Worm (Caenorhabditis elegans) whole organism, L3 larva: ENCODE measurements around the gene F36H9.1.
A peak's percentile ranks its signal among the peaks of the same experiment; 100 is the strongest.
"Not testable (repeated sequence)": the region's sequence is repeated elsewhere in the genome, so short reads cannot be mapped to it uniquely, and the experiment has no call there.

ENCODE experiments used
- R02D3.7 ChIP-seq: fragments of 150-350 bp; optimal IDR thresholded peaks from 2 replicates; lab custom pipeline; 2014; ENCODE audit warnings: missing biosample characterization, missing genetic modification characterization
- ZK546.5 ChIP-seq: sonication (generic microtip); optimal IDR thresholded peaks from 2 replicates; lab custom pipeline; 2017; ENCODE audit warnings: missing biosample characterization, missing genetic modification characterization
- ama-1 ChIP-seq: fragments of 150-350 bp; optimal IDR thresholded peaks from 2 replicates; lab custom pipeline; 2018
- ceh-28 ChIP-seq: fragments of 150-350 bp; optimal IDR thresholded peaks from 2 replicates; lab custom pipeline; 2014; ENCODE audit warnings: missing biosample characterization, missing genetic modification reagents, missing genetic modification characterization
- ceh-9 ChIP-seq: sonication (generic microtip); optimal IDR thresholded peaks from 2 replicates; lab custom pipeline; 2018; ENCODE audit warnings: missing biosample characterization, missing genetic modification characterization
- daf-12 ChIP-seq: fragments of 150-350 bp; optimal IDR thresholded peaks from 2 replicates; lab custom pipeline; 2014; ENCODE audit warnings: missing biosample characterization, missing genetic modification reagents, missing genetic modification characterization
- egl-5 ChIP-seq: fragments of 150-350 bp; optimal IDR thresholded peaks from 2 replicates; lab custom pipeline; 2017; ENCODE audit warnings: missing biosample characterization, missing genetic modification reagents, missing genetic modification characterization, inconsistent platforms
- elt-2 ChIP-seq: sonication (generic microtip); optimal IDR thresholded peaks from 2 replicates; lab custom pipeline; 2016; ENCODE audit warnings: missing genetic modification reagents, mild to moderate bottlenecking, missing genetic modification characterization, missing compliant biosample characterization
- fkh-10 ChIP-seq: sonication (generic microtip); optimal IDR thresholded peaks from 2 replicates; lab custom pipeline; 2017; ENCODE audit warnings: missing biosample characterization, missing genetic modification reagents, missing genetic modification characterization
- fkh-2 ChIP-seq: fragments of 150-350 bp; optimal IDR thresholded peaks from 2 replicates; lab custom pipeline; 2014; ENCODE audit warnings: missing biosample characterization, missing genetic modification reagents, missing genetic modification characterization
- fos-1 ChIP-seq: fragments of 150-350 bp; optimal IDR thresholded peaks from 2 replicates; lab custom pipeline; 2014; ENCODE audit warnings: missing biosample characterization, missing genetic modification characterization
- hmg-11 ChIP-seq: sonication (generic microtip); optimal IDR thresholded peaks from 2 replicates; lab custom pipeline; 2016; ENCODE audit warnings: missing genetic modification characterization, missing compliant biosample characterization
- jun-1 ChIP-seq: fragments of 150-350 bp; optimal IDR thresholded peaks from 2 replicates; lab custom pipeline; 2014; ENCODE audit warnings: missing biosample characterization, missing genetic modification reagents, missing genetic modification characterization
- lin-39 ChIP-seq: fragments of 150-350 bp; optimal IDR thresholded peaks from 2 replicates; lab custom pipeline; 2018; ENCODE audit warnings: missing biosample characterization, missing genetic modification reagents, missing genetic modification characterization
- lsy-12 ChIP-seq: sonication (generic microtip); optimal IDR thresholded peaks from 2 replicates; lab custom pipeline; 2016; ENCODE audit warnings: mild to moderate bottlenecking, missing genetic modification characterization, missing compliant biosample characterization
- mml-1 ChIP-seq: fragments of 150-350 bp; sonication (generic microtip); optimal IDR thresholded peaks from 3 replicates; lab custom pipeline; 2014; ENCODE audit warnings: missing biosample characterization, missing genetic modification characterization
- nfya-1 ChIP-seq: sonication (generic microtip); optimal IDR thresholded peaks from 2 replicates; lab custom pipeline; 2017; ENCODE audit warnings: missing genetic modification characterization, mild to moderate bottlenecking, missing compliant biosample characterization, antibody characterized with exemption, moderate library complexity; ENCODE audit not compliant: insufficient read depth
- nhr-12 ChIP-seq: fragments of 150-350 bp; optimal IDR thresholded peaks from 2 replicates; lab custom pipeline; 2014; ENCODE audit warnings: missing biosample characterization, missing genetic modification characterization
- nhr-237 ChIP-seq: fragments of 150-350 bp; optimal IDR thresholded peaks from 2 replicates; lab custom pipeline; 2014; ENCODE audit warnings: missing biosample characterization, missing genetic modification characterization
- nhr-25 ChIP-seq: sonication (generic microtip); optimal IDR thresholded peaks from 2 replicates; lab custom pipeline; 2017; ENCODE audit warnings: missing biosample characterization, missing genetic modification characterization
- nhr-28 ChIP-seq: fragments of 150-350 bp; optimal IDR thresholded peaks from 2 replicates; lab custom pipeline; 2014; ENCODE audit warnings: missing biosample characterization, missing genetic modification characterization
- nhr-76 ChIP-seq: fragments of 150-350 bp; sonication (generic microtip); optimal IDR thresholded peaks from 5 replicates; lab custom pipeline; 2014; ENCODE audit warnings: missing biosample characterization, missing genetic modification characterization
- nhr-77 ChIP-seq: fragments of 150-350 bp; optimal IDR thresholded peaks from 2 replicates; lab custom pipeline; 2014; ENCODE audit warnings: missing biosample characterization, missing genetic modification characterization
- pha-4 ChIP-seq: fragments of 150-350 bp; optimal IDR thresholded peaks from 2 replicates; lab custom pipeline; 2014; ENCODE audit warnings: missing biosample characterization, missing genetic modification reagents, missing genetic modification characterization
- sea-2 ChIP-seq: fragments of 150-350 bp; sonication (generic microtip); optimal IDR thresholded peaks from 4 replicates; lab custom pipeline; 2014; ENCODE audit warnings: missing biosample characterization, missing genetic modification reagents, missing genetic modification characterization
- skn-1 ChIP-seq: fragments of 150-350 bp; optimal IDR thresholded peaks from 2 replicates; lab custom pipeline; 2014; ENCODE audit warnings: missing biosample characterization, missing genetic modification characterization
- snpc-4 ChIP-seq: fragments of 150-350 bp; optimal IDR thresholded peaks from 2 replicates; lab custom pipeline; 2014; ENCODE audit warnings: missing biosample characterization, missing genetic modification characterization
- tbx-2 ChIP-seq: sonication (generic microtip); optimal IDR thresholded peaks from 2 replicates; lab custom pipeline; 2016; ENCODE audit warnings: mild to moderate bottlenecking, missing genetic modification characterization, missing compliant biosample characterization
- unc-39 ChIP-seq: sonication (generic microtip); optimal IDR thresholded peaks from 4 replicates; lab custom pipeline; 2017; ENCODE audit warnings: missing biosample characterization, missing genetic modification characterization
- unc-62 ChIP-seq: fragments of 150-350 bp; sonication (generic microtip); optimal IDR thresholded peaks from 4 replicates; lab custom pipeline; 2014; ENCODE audit warnings: missing biosample characterization, missing genetic modification reagents, missing genetic modification characterization
- ztf-4 ChIP-seq: fragments of 150-350 bp; optimal IDR thresholded peaks from 2 replicates; lab custom pipeline; 2014; ENCODE audit warnings: missing biosample characterization, missing genetic modification characterization

The F36H9.1 gene

DNA sequence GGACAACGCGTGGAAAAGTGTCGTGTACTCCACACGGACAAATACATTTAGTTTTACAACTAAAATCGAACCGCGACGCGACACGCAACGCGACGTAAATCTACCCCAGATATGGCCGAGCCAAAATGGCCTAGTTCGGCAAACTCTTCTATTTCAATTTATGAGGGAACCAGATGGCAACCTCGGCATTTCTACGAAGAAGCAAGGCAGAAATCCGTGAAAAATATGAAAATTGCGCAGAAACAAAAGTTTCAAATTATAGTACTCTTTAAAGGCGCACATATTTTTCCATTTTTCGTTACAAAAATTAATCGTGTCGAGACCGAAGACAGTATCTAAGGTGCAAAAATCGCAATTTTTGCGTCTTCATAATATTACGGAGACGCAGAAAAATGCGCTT is 20.5 kb downstream of the F36H9.1 start, which contains the start of gene Y46H3A.5:
Gene Y46H3A.5, minus strand, starts transcription at position 101 of the 400 bp plus-strand sequence.
- not testable (repeated sequence) for TF ChIP-seq nhr-12 (tag; lab: Kevin White, UChicago); unc-39 (tag; lab: Kevin White, UChicago); daf-12

ce11 chrV:1820016-1820415 is 25.7 kb downstream of the F36H9.1 start:
- TF ChIP-seq mml-1 (no peak), daf-12 (no peak), snpc-4 (tag; lab: Kevin White, UChicago) (no peak), nhr-76 (tag; lab: Kevin White, UChicago) (no peak), egl-5 (tag; lab: Kevin White, UChicago) (no peak), skn-1 (tag; lab: Kevin White, UChicago) (no peak), nhr-28 (no peak), unc-62 (no peak), hmg-11 (no peak), fos-1 (tag; lab: Kevin White, UChicago) (no peak), tbx-2 (tag; lab: Kevin White, UChicago) (no peak), nfya-1 (tag; lab: Kevin White, UChicago) (no peak)

DNA sequence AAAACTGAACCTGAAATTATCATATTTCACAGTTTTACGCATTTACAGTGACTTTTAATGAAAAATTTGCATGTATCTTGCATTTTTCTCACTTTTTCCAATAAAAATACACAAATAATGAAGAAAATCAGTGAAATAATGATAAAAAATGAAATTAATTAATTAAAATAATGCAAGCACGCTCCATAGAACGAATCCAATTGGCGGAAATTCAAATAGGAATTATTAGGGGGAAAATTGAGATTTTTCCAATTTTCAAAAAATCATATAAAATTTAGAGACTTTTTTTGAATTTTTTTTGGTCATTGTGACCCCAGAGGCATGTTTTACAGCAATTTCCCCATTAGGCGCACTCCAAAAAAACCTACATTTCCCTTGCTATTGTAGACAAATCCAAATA is 26.4 kb downstream of the F36H9.1 start:
- TF ChIP-seq lsy-12 (tag; lab: Kevin White, UChicago) (no peak), nhr-77 (no peak), fos-1 (tag; lab: Kevin White, UChicago) (no peak), ceh-28 (tag; lab: Kevin White, UChicago) (no peak), fkh-10 (GFP tag; lab: Kevin White, UChicago) (no peak), R02D3.7 (no peak), daf-12 (no peak)

DNA sequence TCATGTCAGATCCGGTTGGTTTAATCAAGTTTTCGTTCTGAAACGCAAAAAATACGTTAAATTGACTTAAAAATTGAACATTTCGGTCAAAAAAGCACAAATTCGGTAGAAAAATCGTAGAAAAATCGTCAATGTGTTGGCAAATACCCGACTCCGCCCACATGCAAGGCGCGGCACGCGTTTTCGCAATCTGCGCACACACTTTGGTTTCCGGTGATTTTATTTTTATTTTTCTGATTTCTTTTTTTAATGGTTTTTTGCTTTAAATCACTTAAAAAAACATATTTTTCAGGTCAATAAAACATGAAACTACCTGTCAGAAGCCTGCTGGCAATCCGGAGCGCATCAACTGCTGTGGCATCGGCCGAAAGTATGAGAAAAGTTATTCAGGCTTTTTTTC is 27.0 kb downstream of the F36H9.1 start, which contains the start of the genes gly-7 and mrpl-39:
Gene gly-7, minus strand, starts transcription at position 37 of the 400 bp plus-strand sequence.
Gene mrpl-39, plus strand, starts transcription at position 293 of the 400 bp plus-strand sequence.
- TF ChIP-seq sea-2 (GFP tag; lab: Kevin White, UChicago) (no peak), pha-4 (tag; lab: Kevin White, UChicago) (peak; percentile 44), unc-39 (tag; lab: Kevin White, UChicago) (no peak), elt-2 (tag; lab: Kevin White, UChicago) (peak; percentile 14), nfya-1 (tag; lab: Kevin White, UChicago) (peak; percentile 45), egl-5 (tag; lab: Kevin White, UChicago) (no peak), fkh-10 (GFP tag; lab: Kevin White, UChicago) (peak; percentile 3)

DNA sequence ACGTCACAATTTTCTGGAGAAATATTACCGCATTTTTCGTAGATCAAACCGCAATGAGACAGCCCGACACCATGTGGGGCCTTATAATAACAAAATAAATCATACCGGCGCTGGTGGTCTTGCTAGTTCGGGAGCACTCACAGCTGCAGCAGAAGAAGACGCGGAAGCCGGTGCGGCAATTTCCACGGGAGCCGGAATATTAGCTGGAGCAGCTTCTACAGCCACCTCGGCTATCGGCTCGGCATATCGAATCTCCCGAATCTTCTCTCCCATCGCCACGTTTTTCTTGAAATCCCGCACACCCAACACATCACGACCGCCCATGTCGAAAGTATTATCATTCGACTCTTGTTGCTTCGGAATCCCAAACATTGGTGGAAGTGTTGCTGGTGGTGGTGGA is 30.2 kb downstream of the F36H9.1 start:
- TF ChIP-seq nhr-237 (tag; lab: Kevin White, UChicago) (no peak), ZK546.5 (tag; lab: Kevin White, UChicago) (no peak), nhr-25 (tag; lab: Kevin White, UChicago) (no peak), ama-1 (lab: Kevin White, UChicago) (no peak), fkh-2 (tag; lab: Kevin White, UChicago) (no peak), pha-4 (tag; lab: Kevin White, UChicago) (no peak), ztf-4 (tag; lab: Kevin White, UChicago) (no peak), ceh-9 (tag; lab: Kevin White, UChicago) (no peak), unc-62 (no peak), jun-1 (no peak), sea-2 (GFP tag; lab: Kevin White, UChicago) (no peak), nhr-77 (no peak)

- TF ChIP-seq nhr-25 (tag; lab: Kevin White, UChicago) (peak; percentile 48), lin-39 (no peak)
These were observed 35.7 kb downstream of the F36H9.1 start, which contains the start of gene Y32G9B.1 for ce11 chrV:1829973-1830372. Y32G9B.1 (minus strand) TSS chrV:1830073.
